Fruit fly (Drosophila melanogaster) whole organism: ENCODE measurements around the gene Fad2.

ENCODE experiments used
- pan ChIP-seq: fragments of >200 bp; optimal IDR thresholded peaks from 2 replicates; lab custom pipeline; 2017
- psq ChIP-seq: fragments of >200 bp; optimal IDR thresholded peaks from 2 replicates; lab custom pipeline; 2017
- usp ChIP-seq: fragments of >200 bp; optimal IDR thresholded peaks from 2 replicates; lab custom pipeline; 2017; ENCODE audit warnings: missing biosample characterization, missing genetic modification characterization, mixed read lengths

- TF ChIP-seq usp (no peak), pan (no peak), psq (no peak)
Observed at dm6 chr3L:11062441-11062840, 39.1 kb downstream of the Fad2 start, which contains the start of gene CG32069.
